Fruit fly (Drosophila melanogaster): Measurements from ENCODE around the gene CG13010.

Gene CG13010

DNA sequence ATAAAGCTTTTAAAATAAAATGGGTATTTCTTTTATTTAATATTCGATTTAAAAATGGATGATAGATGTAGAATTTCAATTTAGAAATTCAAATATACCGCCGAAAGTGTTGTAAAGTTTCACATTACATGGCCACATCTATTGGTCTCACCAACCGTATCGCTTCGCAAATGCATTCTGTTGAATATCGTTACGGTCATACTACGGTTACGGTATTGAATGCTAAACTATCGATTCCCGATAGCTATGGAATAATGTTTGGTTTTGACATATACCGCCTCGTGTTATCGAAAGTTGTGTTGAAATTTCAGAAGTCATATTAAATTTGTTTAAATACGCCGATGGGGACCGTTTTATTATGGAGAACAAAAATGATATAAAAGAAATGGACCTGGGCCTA is 27.6 kb downstream of the CG13010 start, which contains the start of the genes CG32573 and CG42512:
Gene CG32573, plus strand, starts transcription at position 279 of the 400 bp plus-strand sequence.
Gene CG42512, plus strand, starts transcription at position 279 of the 400 bp plus-strand sequence.
- no peak for TF ChIP-seq esn (GFP tag; optimal IDR thresholded peaks at IDR 0.05)
- no peak for TF ChIP-seq Sox15 (GFP tag; optimal IDR thresholded peaks at IDR 0.05)
- TF ChIP-seq CG1621 (tag; optimal IDR thresholded peaks at IDR 0.05) = peak; percentile 95
- peak; percentile 60 for TF ChIP-seq achi (GFP tag; optimal IDR thresholded peaks at IDR 0.05)
- TF ChIP-seq CG3919 (GFP tag; optimal IDR thresholded peaks at IDR 0.05) = peak; percentile 0

DNA sequence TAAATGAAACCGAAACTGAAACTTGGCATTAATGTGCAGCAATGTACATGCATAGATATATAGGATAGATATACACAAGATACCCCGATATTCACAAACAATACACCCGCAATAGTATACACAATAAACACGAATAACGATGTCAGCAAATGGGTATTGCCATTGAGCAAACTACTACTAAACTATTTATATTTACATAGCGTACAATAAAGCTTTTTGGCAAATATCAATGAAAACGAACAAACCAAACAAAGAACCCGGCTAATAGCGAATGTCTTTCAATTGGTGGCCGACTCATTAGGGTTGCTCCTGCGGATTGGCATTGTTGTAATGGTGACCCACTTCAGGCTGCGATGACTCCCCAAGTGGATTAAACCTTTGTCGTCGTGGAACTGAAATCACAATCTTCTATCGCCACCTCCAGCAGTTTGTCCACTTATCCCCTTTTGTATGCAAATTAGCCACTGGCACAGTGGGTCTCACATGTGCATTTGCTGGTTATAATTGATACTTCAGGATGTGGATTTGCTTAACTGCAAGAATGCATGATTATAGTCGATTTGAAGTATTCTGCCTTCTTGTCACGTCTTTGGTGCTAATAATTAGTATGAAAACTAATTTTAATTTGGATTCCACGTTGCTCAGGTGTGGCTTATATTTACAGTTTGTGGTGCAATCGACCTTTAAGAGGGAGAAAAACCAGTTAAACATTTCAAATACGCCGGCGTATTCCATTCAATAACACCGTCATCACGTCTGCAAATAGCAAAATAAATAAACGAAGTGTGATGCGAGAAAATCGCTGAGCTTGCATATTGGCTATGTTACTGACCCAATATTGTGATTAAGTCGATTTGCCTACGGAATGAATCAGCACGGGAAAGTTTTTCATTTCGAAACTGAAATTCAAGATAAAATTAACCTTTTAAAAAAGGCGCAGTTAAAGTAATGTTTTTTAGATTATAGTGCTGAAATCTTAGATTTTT is 28.4 kb downstream of the CG13010 start:
- peak; percentile 13 for TF ChIP-seq Sox14 (GFP tag; optimal IDR thresholded peaks at IDR 0.05)
- no peak for TF ChIP-seq achi (GFP tag; optimal IDR thresholded peaks at IDR 0.05)
- TF ChIP-seq svp (GFP tag) = peak; percentile 82
- TF ChIP-seq Eip75B (GFP tag; optimal IDR thresholded peaks at IDR 0.05) = peak; percentile 61
- no peak for TF ChIP-seq CG34406 (GFP tag; optimal IDR thresholded peaks at IDR 0.05)
- no peak for TF ChIP-seq vri (GFP tag; optimal IDR thresholded peaks at IDR 0.05)
- TF ChIP-seq CG16779 (tag; optimal IDR thresholded peaks at IDR 0.05) = peak; percentile 48
- peak; percentile 85 for TF ChIP-seq Hr4 (GFP tag; optimal IDR thresholded peaks at IDR 0.05)
- TF ChIP-seq Eip78C (GFP tag) = peak; percentile 91
- no peak for TF ChIP-seq spab (GFP tag; optimal IDR thresholded peaks at IDR 0.05)
- no peak for TF ChIP-seq esn (GFP tag; optimal IDR thresholded peaks at IDR 0.05)
- 0 out of 3 replicates have a peak, but pooled peaks have one; percentile 27 for TF ChIP-seq eg (GFP tag; IDR thresholded peaks at IDR 0.05)
- no peak for TF ChIP-seq CG6276 (GFP tag; optimal IDR thresholded peaks at IDR 0.05)
- TF ChIP-seq CG32006 (GFP tag; optimal IDR thresholded peaks at IDR 0.05) = no peak
- TF ChIP-seq CG15336 (GFP tag; IDR thresholded peaks at IDR 0.05) = peak; percentile 44; the same call in 1 of the 2 replicates
- TF ChIP-seq fkh (GFP tag; optimal IDR thresholded peaks at IDR 0.05) = peak; percentile 82
- peak; percentile 36 for TF ChIP-seq topi (GFP tag; optimal IDR thresholded peaks at IDR 0.05)
- TF ChIP-seq Met (GFP tag; optimal IDR thresholded peaks at IDR 0.05) = peak; percentile 69
- no peak for TF ChIP-seq CG1621 (tag; optimal IDR thresholded peaks at IDR 0.05)
- TF ChIP-seq Blimp-1 (GFP tag; optimal IDR thresholded peaks at IDR 0.05) = no peak
- no peak for TF ChIP-seq acj6 (GFP tag; optimal IDR thresholded peaks at IDR 0.05)
- TF ChIP-seq Smox (GFP tag; optimal IDR thresholded peaks at IDR 0.05) = no peak
- peak; percentile 27 for TF ChIP-seq Eip93F (GFP tag; optimal IDR thresholded peaks at IDR 0.05)
- TF ChIP-seq lz (GFP tag; optimal IDR thresholded peaks at IDR 0.05) = peak; percentile 44
- TF ChIP-seq net (GFP tag; optimal IDR thresholded peaks at IDR 0.05) = peak; percentile 41
- TF ChIP-seq dsx (GFP tag; optimal IDR thresholded peaks at IDR 0.05; ENCODE audit: poor library complexity, severe bottlenecking) = peak; percentile 28
- no peak for TF ChIP-seq OdsH (GFP tag; optimal IDR thresholded peaks at IDR 0.05)
- TF ChIP-seq Ets96B (tag; optimal IDR thresholded peaks at IDR 0.05) = no peak
- no peak for TF ChIP-seq fd85E (GFP tag; optimal IDR thresholded peaks at IDR 0.05)

DNA sequence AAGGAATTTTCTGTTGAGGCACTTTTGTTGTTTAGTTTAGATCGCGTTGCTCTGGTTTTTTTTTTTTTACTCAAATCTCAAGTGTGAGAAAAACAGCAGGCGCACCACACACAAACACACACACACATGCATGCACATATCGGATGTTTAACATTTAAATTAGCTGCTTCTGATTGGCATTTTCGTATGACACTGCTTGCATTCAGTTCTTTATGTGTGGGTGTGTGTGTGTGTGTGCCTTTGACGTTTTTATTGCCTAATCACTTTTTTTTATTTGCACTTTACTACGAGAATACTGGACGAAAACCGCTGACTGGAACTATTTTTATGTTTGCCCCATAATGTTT is 30.3 kb downstream of the CG13010 start:
- no peak for TF ChIP-seq fd59A (GFP tag; optimal IDR thresholded peaks at IDR 0.05)
- TF ChIP-seq CG6276 (GFP tag; optimal IDR thresholded peaks at IDR 0.05) = no peak
- no peak for TF ChIP-seq CG11294 (GFP tag; IDR thresholded peaks at IDR 0.05)
- TF ChIP-seq CG9139 (GFP tag; optimal IDR thresholded peaks at IDR 0.05) = no peak
- TF ChIP-seq Sox15 (GFP tag; optimal IDR thresholded peaks at IDR 0.05) = no peak
- no peak for TF ChIP-seq Met (GFP tag; optimal IDR thresholded peaks at IDR 0.05)
- no peak for TF ChIP-seq CG6792 (GFP tag; optimal IDR thresholded peaks at IDR 0.05)
- TF ChIP-seq CG32006 (GFP tag; optimal IDR thresholded peaks at IDR 0.05) = no peak
- no peak for TF ChIP-seq Lpt (GFP tag; optimal IDR thresholded peaks at IDR 0.05)
- TF ChIP-seq Eip75B (GFP tag; optimal IDR thresholded peaks at IDR 0.05) = no peak
- TF ChIP-seq CG6163 (GFP tag; IDR thresholded peaks at IDR 0.05) = no peak
- TF ChIP-seq Ets21C (GFP tag; optimal IDR thresholded peaks at IDR 0.05) = no peak
- TF ChIP-seq net (GFP tag; optimal IDR thresholded peaks at IDR 0.05) = no peak
- no peak for TF ChIP-seq Sox102F (GFP tag; optimal IDR thresholded peaks at IDR 0.05)
- TF ChIP-seq OdsH (GFP tag; optimal IDR thresholded peaks at IDR 0.05) = no peak
- no peak for TF ChIP-seq eg (GFP tag; IDR thresholded peaks at IDR 0.05)

All from whole organism, prepupa.